Worm (Caenorhabditis elegans) whole organism, L1 larva: ENCODE measurements around the gene Y46H3A.4.

Experiments used
- C04F5.9 ChIP-seq: sonication (generic microtip); optimal IDR thresholded peaks from 2 replicates; lab custom pipeline; 2016; ENCODE audit warnings: missing genetic modification characterization, missing compliant biosample characterization
- C16A3.4 ChIP-seq: fragments of 150-350 bp; optimal IDR thresholded peaks from 2 replicates; lab custom pipeline; 2014; ENCODE audit warnings: missing biosample characterization, missing genetic modification characterization
- C34B4.2 ChIP-seq: sonication (generic microtip); optimal IDR thresholded peaks from 2 replicates; lab custom pipeline; 2017; ENCODE audit warnings: mild to moderate bottlenecking, missing genetic modification characterization, missing compliant biosample characterization
- F16B12.6 ChIP-seq: fragments of 150-350 bp; optimal IDR thresholded peaks from 2 replicates; lab custom pipeline; 2014; ENCODE audit warnings: missing biosample characterization, missing genetic modification characterization
- aha-1 ChIP-seq: fragments of 150-350 bp; optimal IDR thresholded peaks from 2 replicates; lab custom pipeline; 2014; ENCODE audit warnings: missing biosample characterization, missing genetic modification characterization
- aly-2 ChIP-seq: fragments of 150-350 bp; optimal IDR thresholded peaks from 2 replicates; lab custom pipeline; 2014; ENCODE audit warnings: missing biosample characterization, missing genetic modification characterization
- ama-1 ChIP-seq: fragments of 150-350 bp; optimal IDR thresholded peaks from 2 replicates; lab custom pipeline; 2014
- blmp-1 ChIP-seq: fragments of 150-350 bp; optimal IDR thresholded peaks from 2 replicates; lab custom pipeline; 2014; ENCODE audit warnings: missing biosample characterization, missing genetic modification characterization
- ceh-63 ChIP-seq: fragments of 200-800 bp; sonication (Bioruptor generic); optimal IDR thresholded peaks from 2 replicates; lab custom pipeline; 2018; ENCODE audit warnings: mild to moderate bottlenecking, missing genetic modification characterization, missing compliant biosample characterization
- ceh-82 ChIP-seq, 3 experiments: fragments of 150-350 bp in 1 of 3; sonication (generic microtip) in 2 of 3; optimal IDR thresholded peaks; 2 replicates each; lab custom pipeline; 2014 to 2017; ENCODE audit warnings: missing biosample characterization in 3 of 3, missing genetic modification characterization in 3 of 3
- dpl-1 ChIP-seq, 3 experiments: fragments of 150-350 bp in 2 of 3; sonication (generic microtip) in 1 of 3; optimal IDR thresholded peaks; 2 replicates each; lab custom pipeline; 2014 to 2017; ENCODE audit warnings: missing biosample characterization in 3 of 3, missing genetic modification characterization in 3 of 3, missing genetic modification reagents in 3 of 3
- dsc-1 ChIP-seq: sonication (generic microtip); optimal IDR thresholded peaks from 2 replicates; lab custom pipeline; 2016; ENCODE audit warnings: mild to moderate bottlenecking, missing genetic modification characterization, missing compliant biosample characterization
- elt-2 ChIP-seq: sonication (generic microtip); optimal IDR thresholded peaks from 2 replicates; lab custom pipeline; 2016; ENCODE audit warnings: missing genetic modification characterization, mild to moderate bottlenecking, inconsistent platforms, missing compliant biosample characterization, missing genetic modification reagents
- elt-3 ChIP-seq, 6 experiments: fragments of 150-350 bp in 1 of 6; sonication (generic microtip); optimal IDR thresholded peaks; 2 replicates each; lab custom pipeline; 2017 to 2018; ENCODE audit warnings: missing biosample characterization in 6 of 6, missing genetic modification characterization in 6 of 6, inconsistent platforms in 1 of 6
- ets-5 ChIP-seq: fragments of 200-800 bp; sonication (Bioruptor generic); IDR thresholded peaks from 2 replicates; pipeline ENCODE4 v1.3.6; 2022; ENCODE audit warnings: missing genetic modification characterization, missing compliant biosample characterization
- fos-1 ChIP-seq: fragments of 150-350 bp; optimal IDR thresholded peaks from 2 replicates; lab custom pipeline; 2014; ENCODE audit warnings: missing biosample characterization, missing genetic modification characterization
- hlh-17 ChIP-seq: fragments of 200-800 bp; sonication (Bioruptor generic); optimal IDR thresholded peaks from 2 replicates; lab custom pipeline; 2018; ENCODE audit warnings: missing genetic modification characterization, mild to moderate bottlenecking, missing compliant biosample characterization, moderate library complexity, borderline replicate concordance
- hlh-4 ChIP-seq: sonication (generic microtip); optimal IDR thresholded peaks from 2 replicates; lab custom pipeline; 2016; ENCODE audit warnings: mild to moderate bottlenecking, missing genetic modification characterization, missing compliant biosample characterization
- hpl-2 ChIP-seq: fragments of 150-350 bp; optimal IDR thresholded peaks from 2 replicates; lab custom pipeline; 2014; ENCODE audit warnings: missing biosample characterization, missing genetic modification reagents, missing genetic modification characterization
- irx-1 ChIP-seq: sonication (generic microtip); optimal IDR thresholded peaks from 2 replicates; lab custom pipeline; 2016; ENCODE audit warnings: missing genetic modification characterization, missing compliant biosample characterization
- isw-1 ChIP-seq: fragments of 200-800 bp; sonication (Bioruptor generic); IDR thresholded peaks from 2 replicates; pipeline ENCODE4 v1.3.6; 2022; ENCODE audit warnings: missing genetic modification characterization, missing compliant biosample characterization
- jun-1 ChIP-seq: fragments of 150-350 bp; optimal IDR thresholded peaks from 2 replicates; lab custom pipeline; 2014; ENCODE audit warnings: missing biosample characterization, missing genetic modification reagents, missing genetic modification characterization
- lin-13 ChIP-seq: fragments of 150-350 bp; optimal IDR thresholded peaks from 2 replicates; lab custom pipeline; 2014; ENCODE audit warnings: missing biosample characterization, missing genetic modification reagents, missing genetic modification characterization
- lin-14 ChIP-seq: fragments of 200-800 bp; sonication (Bioruptor generic); optimal IDR thresholded peaks from 2 replicates; lab custom pipeline; 2018; ENCODE audit warnings: mild to moderate bottlenecking, missing genetic modification characterization, moderate library complexity, missing compliant biosample characterization
- lin-35 ChIP-seq, 2 experiments: fragments of 150-350 bp; optimal IDR thresholded peaks; 2 replicates each; lab custom pipeline; 2014; ENCODE audit warnings: missing biosample characterization in 2 of 2, missing genetic modification characterization in 2 of 2, missing genetic modification reagents in 2 of 2
- lin-39 ChIP-seq: fragments of 150-350 bp; optimal IDR thresholded peaks from 2 replicates; lab custom pipeline; 2014; ENCODE audit warnings: missing biosample characterization, missing genetic modification reagents, missing genetic modification characterization
- lir-3 ChIP-seq: sonication (generic microtip); optimal IDR thresholded peaks from 2 replicates; lab custom pipeline; 2016; ENCODE audit warnings: mild to moderate bottlenecking, missing genetic modification characterization, moderate library complexity, missing compliant biosample characterization; ENCODE audit not compliant: poor library complexity
- mdl-1 ChIP-seq, 2 experiments: fragments of 150-350 bp; optimal IDR thresholded peaks; 2 replicates each; lab custom pipeline; 2014 to 2017; ENCODE audit warnings: missing biosample characterization in 2 of 2, missing genetic modification characterization in 2 of 2, inconsistent platforms in 1 of 2
- mef-2 ChIP-seq: fragments of 150-350 bp; optimal IDR thresholded peaks from 2 replicates; lab custom pipeline; 2014; ENCODE audit warnings: missing biosample characterization, missing genetic modification characterization
- mep-1 ChIP-seq: fragments of 150-350 bp; optimal IDR thresholded peaks from 2 replicates; lab custom pipeline; 2014; ENCODE audit warnings: missing biosample characterization, missing genetic modification characterization
- nhr-20 ChIP-seq: sonication (generic microtip); optimal IDR thresholded peaks from 2 replicates; lab custom pipeline; 2016; ENCODE audit warnings: mild to moderate bottlenecking, missing genetic modification characterization, missing compliant biosample characterization
- nhr-47 ChIP-seq: sonication (generic microtip); optimal IDR thresholded peaks from 2 replicates; lab custom pipeline; 2016; ENCODE audit warnings: mild to moderate bottlenecking, missing genetic modification characterization, moderate library complexity, missing compliant biosample characterization
- nhr-71 ChIP-seq: sonication (generic microtip); optimal IDR thresholded peaks from 2 replicates; lab custom pipeline; 2016; ENCODE audit warnings: mild to moderate bottlenecking, missing genetic modification characterization, moderate library complexity, missing compliant biosample characterization
- nhr-77 ChIP-seq: fragments of 150-350 bp; optimal IDR thresholded peaks from 2 replicates; lab custom pipeline; 2014; ENCODE audit warnings: missing biosample characterization, missing genetic modification characterization
- nhr-85 ChIP-seq: sonication (generic microtip); peaks from one replicate; lab custom pipeline; 2016; ENCODE audit warnings: missing genetic modification characterization, inconsistent platforms, missing compliant biosample characterization
- nhr-90 ChIP-seq: sonication (generic microtip); optimal IDR thresholded peaks from 2 replicates; lab custom pipeline; 2016; ENCODE audit warnings: mild to moderate bottlenecking, missing genetic modification characterization, missing compliant biosample characterization; ENCODE audit not compliant: poor library complexity
- pqm-1 ChIP-seq: sonication (generic microtip); optimal IDR thresholded peaks from 3 replicates; lab custom pipeline; 2017; ENCODE audit warnings: missing biosample characterization, missing genetic modification characterization
- skn-1 ChIP-seq: fragments of 150-350 bp; optimal IDR thresholded peaks from 2 replicates; lab custom pipeline; 2014; ENCODE audit warnings: missing biosample characterization, missing genetic modification characterization
- snu-23 ChIP-seq: sonication (generic microtip); optimal IDR thresholded peaks from 2 replicates; lab custom pipeline; 2016; ENCODE audit warnings: missing genetic modification characterization, missing compliant biosample characterization
- sox-4 ChIP-seq: sonication (generic microtip); optimal IDR thresholded peaks from 2 replicates; lab custom pipeline; 2016; ENCODE audit warnings: missing genetic modification characterization, missing compliant biosample characterization
- sptf-1 ChIP-seq: fragments of 150-350 bp; optimal IDR thresholded peaks from 2 replicates; lab custom pipeline; 2014; ENCODE audit warnings: missing biosample characterization, missing genetic modification characterization
- sup-37 ChIP-seq: fragments of 200-800 bp; sonication (Bioruptor generic); optimal IDR thresholded peaks from 2 replicates; lab custom pipeline; 2018; ENCODE audit warnings: mild to moderate bottlenecking, missing genetic modification characterization, missing compliant biosample characterization
- swsn-7 ChIP-seq: sonication (generic microtip); optimal IDR thresholded peaks from 2 replicates; lab custom pipeline; 2016; ENCODE audit warnings: missing genetic modification characterization, missing compliant biosample characterization
- tbx-2 ChIP-seq: sonication (generic microtip); optimal IDR thresholded peaks from 2 replicates; lab custom pipeline; 2016; ENCODE audit warnings: missing genetic modification characterization, missing compliant biosample characterization
- tlp-1 ChIP-seq: fragments of 150-350 bp; optimal IDR thresholded peaks from 2 replicates; lab custom pipeline; 2014; ENCODE audit warnings: missing biosample characterization, missing genetic modification characterization
- unc-130 ChIP-seq: fragments of 150-350 bp; optimal IDR thresholded peaks from 2 replicates; lab custom pipeline; 2017; ENCODE audit warnings: missing biosample characterization, missing genetic modification characterization, inconsistent platforms
- unc-30 ChIP-seq: sonication (generic microtip); optimal IDR thresholded peaks from 2 replicates; lab custom pipeline; 2017; ENCODE audit warnings: missing biosample characterization, missing genetic modification characterization
- unc-98 ChIP-seq: fragments of 200-800 bp; sonication (Bioruptor generic); IDR thresholded peaks from 2 replicates; pipeline ENCODE4 v1.3.6; 2022; ENCODE audit warnings: missing genetic modification characterization, missing compliant biosample characterization
- vab-15 ChIP-seq: sonication (generic microtip); optimal IDR thresholded peaks from 2 replicates; lab custom pipeline; 2017; ENCODE audit warnings: missing genotype, mild to moderate bottlenecking, missing genetic modification characterization, missing compliant biosample characterization
- zag-1 ChIP-seq: fragments of 150-350 bp; optimal IDR thresholded peaks from 2 replicates; lab custom pipeline; 2014; ENCODE audit warnings: missing biosample characterization, missing genetic modification characterization
- zip-4 ChIP-seq: fragments of 200-800 bp; sonication (Bioruptor generic); optimal IDR thresholded peaks from 2 replicates; lab custom pipeline; 2018; ENCODE audit warnings: mild to moderate bottlenecking, missing genetic modification characterization, moderate library complexity, missing compliant biosample characterization

Gene Y46H3A.4

ce11 chrV:1773120-1773519 is 37.8 kb downstream of the Y46H3A.4 start (continued):
- TF ChIP-seq skn-1 (tag; lab: Kevin White, UChicago) (no peak), elt-3 (tag; optimal IDR thresholded peaks at IDR 0.05; lab: Kevin White, UChicago) (no peak), mep-1 (tag; lab: Kevin White, UChicago) (peak; percentile 25), dpl-1 (GFP tag; optimal IDR thresholded peaks at IDR 0.05; lab: Kevin White, UChicago) (peak in 2 of 3 experiments; percentile 24 to 35), elt-2 (no peak), lir-3 (tag; lab: Kevin White, UChicago) (no peak), vab-15 (tag; lab: Kevin White, UChicago) (no peak), mef-2 (tag; lab: Kevin White, UChicago) (no peak), unc-130 (tag; lab: Kevin White, UChicago) (peak; percentile 11), lin-14 (GFP tag; lab: Kevin White, UChicago) (peak; percentile 18), hlh-17 (GFP tag; lab: Kevin White, UChicago) (no peak), blmp-1 (no peak), zag-1 (tag; lab: Kevin White, UChicago) (no peak), irx-1 (no peak), sptf-1 (no peak)

- TF ChIP-seq ceh-82 (tag; optimal IDR thresholded peaks at IDR 0.05; lab: Kevin White, UChicago) (no peak), mep-1 (tag; lab: Kevin White, UChicago) (no peak), dpl-1 (GFP tag; optimal IDR thresholded peaks at IDR 0.05; lab: Kevin White, UChicago) (peak in 1 of 3 experiments; percentile 6), lin-13 (GFP tag; lab: Kevin White, UChicago) (no peak), lir-3 (tag; lab: Kevin White, UChicago) (no peak), isw-1 (GFP tag; lab: Robert Waterston, UW) (no peak), nhr-20 (tag; lab: Kevin White, UChicago) (peak; percentile 55), lin-35 (GFP tag; optimal IDR thresholded peaks at IDR 0.05; lab: Kevin White, UChicago) (peak in 1 of 2 experiments; percentile 41), snu-23 (GFP tag; lab: Kevin White, UChicago) (peak; percentile 54), C34B4.2 (tag; lab: Kevin White, UChicago) (no peak), lin-14 (GFP tag; lab: Kevin White, UChicago) (peak; percentile 90), unc-30 (no peak), ceh-63 (no peak), C04F5.9 (no peak), sup-37 (GFP tag; lab: Kevin White, UChicago) (no peak), zip-4 (GFP tag; lab: Kevin White, UChicago) (no peak), nhr-77 (no peak), jun-1 (tag; lab: Kevin White, UChicago) (no peak), irx-1 (no peak), hpl-2 (no peak), zag-1 (tag; lab: Kevin White, UChicago) (no peak), aly-2 (tag; lab: Kevin White, UChicago) (no peak), lin-39 (tag; lab: Kevin White, UChicago) (no peak), skn-1 (tag; lab: Kevin White, UChicago) (peak; percentile 17), fos-1 (tag; lab: Kevin White, UChicago) (no peak), C16A3.4 (tag; lab: Kevin White, UChicago) (peak; percentile 11), tlp-1 (tag; lab: Kevin White, UChicago) (no peak), sox-4 (no peak), nhr-47 (tag; lab: Kevin White, UChicago) (no peak), nhr-85 (peak; percentile 70), F16B12.6 (tag; lab: Kevin White, UChicago) (no peak), swsn-7 (tag; lab: Kevin White, UChicago) (no peak), unc-98 (GFP tag; lab: Robert Waterston, UW) (no peak), ets-5 (GFP tag; lab: Robert Waterston, UW) (no peak), dsc-1 (tag; lab: Kevin White, UChicago) (no peak), nhr-71 (tag; lab: Kevin White, UChicago) (peak; percentile 49), tbx-2 (tag; lab: Kevin White, UChicago) (no peak), elt-3 (tag; optimal IDR thresholded peaks at IDR 0.05; lab: Kevin White, UChicago) (no peak), nhr-90 (no peak), ama-1 (lab: Kevin White, UChicago) (no peak), sptf-1 (no peak), mdl-1 (tag; optimal IDR thresholded peaks at IDR 0.05; lab: Kevin White, UChicago) (peak in 1 of 2 experiments; percentile 39), aha-1 (no peak), hlh-4 (no peak), blmp-1 (peak; percentile 43), pqm-1 (tag; lab: Kevin White, UChicago) (no peak)
Measured at ce11 chrV:1771727-1772126, 39.2 kb downstream of the Y46H3A.4 start, which contains the start of gene dhs-13. TSS of gene dhs-13 (minus strand) at chrV:1771734.
